Fruit fly (Drosophila melanogaster): ENCODE data around the gene CheB93a.

The CheB93a gene

dm6 chr3R:21446334-21446733 lies 39.1 kb downstream of the CheB93a start, which contains the start of gene lbe (continued):
- TF ChIP-seq Xbp1 (GFP tag; optimal IDR thresholded peaks at IDR 0.05) (no peak), CG18764 (GFP tag; optimal IDR thresholded peaks at IDR 0.05) (no peak), pan (optimal IDR thresholded peaks at IDR 0.05) (no peak), pan (GFP tag; optimal IDR thresholded peaks at IDR 0.05 in 1 of 2, IDR thresholded peaks at IDR 0.05 in 1 of 2) (peak in 1 of 2 experiments; percentile 23), Aef1 (GFP tag; IDR thresholded peaks at IDR 0.05) (peak; percentile 53; the same call in 2 of the 3 replicates), Dll (GFP tag; IDR thresholded peaks at IDR 0.05; ENCODE audit: partially characterized antibody) (peak; percentile 64; the same call in 3 of the 4 replicates), CG11504 (tag; optimal IDR thresholded peaks at IDR 0.05) (no peak), Atf3 (GFP tag; optimal IDR thresholded peaks at IDR 0.05) (no peak), Atf-2 (GFP tag; optimal IDR thresholded peaks at IDR 0.05) (no peak), Tbp (GFP tag; optimal IDR thresholded peaks at IDR 0.05) (no peak), CG9437 (GFP tag; optimal IDR thresholded peaks at IDR 0.05) (peak; percentile 26), CG4424 (GFP tag; optimal IDR thresholded peaks at IDR 0.05) (no peak), Hmx (GFP tag; optimal IDR thresholded peaks at IDR 0.05) (no peak), Sox102F (GFP tag; optimal IDR thresholded peaks at IDR 0.05) (no peak), vfl (GFP tag; optimal IDR thresholded peaks at IDR 0.05) (no peak), CoRest (tag; optimal IDR thresholded peaks at IDR 0.05) (peak; percentile 76), CG6254 (GFP tag; optimal IDR thresholded peaks at IDR 0.05) (no peak), ems (GFP tag; optimal IDR thresholded peaks at IDR 0.05) (no peak), run (tag; optimal IDR thresholded peaks at IDR 0.05) (no peak), tna (GFP tag; IDR thresholded peaks at IDR 0.05; ENCODE audit: partially characterized antibody) (no peak; the same call in 1 of the 2 replicates), BEAF-32 (GFP tag; optimal IDR thresholded peaks at IDR 0.05) (no peak), CG2129 (GFP tag; IDR thresholded peaks at IDR 0.05; ENCODE audit: partially characterized antibody) (0 out of 2 replicates have a peak, but pooled peaks have one; percentile 24), CG16815 (GFP tag; optimal IDR thresholded peaks at IDR 0.05) (no peak), inv (GFP tag; IDR thresholded peaks at IDR 0.05; ENCODE audit: partially characterized antibody) (peak; percentile 38; the same call in 1 of the 2 replicates), CG1792 (GFP tag; optimal IDR thresholded peaks at IDR 0.05) (no peak), org-1 (GFP tag; optimal IDR thresholded peaks at IDR 0.05) (no peak), psq (GFP tag; optimal IDR thresholded peaks at IDR 0.05) (no peak), slp2 (GFP tag; optimal IDR thresholded peaks at IDR 0.05) (no peak), CG7745 (tag; optimal IDR thresholded peaks at IDR 0.05) (peak; percentile 31), Stat92E (GFP tag; optimal IDR thresholded peaks at IDR 0.05) (peak in 1 of 3 experiments; percentile 86), CG10209 (GFP tag; optimal IDR thresholded peaks at IDR 0.05) (no peak), CG10462 (GFP tag; optimal IDR thresholded peaks at IDR 0.05) (no peak), HLHmδ (GFP tag; optimal IDR thresholded peaks at IDR 0.05) (no peak), CG15073 (GFP tag; optimal IDR thresholded peaks at IDR 0.05) (no peak), h (optimal IDR thresholded peaks at IDR 0.05) (no peak), grn (GFP tag; optimal IDR thresholded peaks at IDR 0.05) (no peak), chif (GFP tag; optimal IDR thresholded peaks at IDR 0.05) (peak in 1 of 2 experiments; percentile 18), chm (GFP tag; IDR thresholded peaks at IDR 0.05) (no peak; the same call in 1 of the 2 replicates), HmgZ (tag; optimal IDR thresholded peaks at IDR 0.05) (peak; percentile 36), Mes4 (GFP tag; optimal IDR thresholded peaks at IDR 0.05) (no peak), wdn (GFP tag; IDR thresholded peaks at IDR 0.05) (no peak), Pdp1 (GFP tag; optimal IDR thresholded peaks at IDR 0.05) (peak in 1 of 2 experiments; percentile 97), sob (GFP tag; IDR thresholded peaks at IDR 0.05) (no peak), CG18599 (GFP tag; optimal IDR thresholded peaks at IDR 0.05) (no peak), CG6791 (GFP tag; IDR thresholded peaks at IDR 0.05; ENCODE audit: partially characterized antibody) (peak; percentile 72; the same call in 2 of the 3 replicates), CG7987 (GFP tag; optimal IDR thresholded peaks at IDR 0.05) (no peak), mam (GFP tag; optimal IDR thresholded peaks at IDR 0.05) (no peak), fd102C (GFP tag; optimal IDR thresholded peaks at IDR 0.05) (no peak), MBD-R2 (GFP tag; IDR thresholded peaks at IDR 0.05) (no peak), CG8359 (GFP tag; optimal IDR thresholded peaks at IDR 0.05; ENCODE audit: borderline replicate concordance) (peak; percentile 51)
